Worm (Caenorhabditis elegans) whole organism, early embryonic: ENCODE measurements around the gene F45B8.5.

Experiments
- flt-1 ChIP-seq: fragments of 200-800 bp; sonication (Bioruptor generic); IDR thresholded peaks from 2 replicates; pipeline ENCODE4 v1.3.6; 2022; ENCODE audit warnings: missing genetic modification characterization, missing compliant biosample characterization
- pes-1 ChIP-seq: fragments of 200-800 bp; sonication (Bioruptor generic); IDR thresholded peaks from 2 replicates; pipeline ENCODE4 v1.3.6; 2022; ENCODE audit warnings: missing genetic modification reagents, missing genetic modification characterization, missing compliant biosample characterization

- TF ChIP-seq pes-1 (no peak), flt-1 (GFP tag; lab: Robert Waterston, UW) (no peak)
Measured at ce11 chrX:14947355-14947668, 18.5 kb upstream of the F45B8.5 start.
